Worm (Caenorhabditis elegans): ENCODE results near the gene str-136.

str-136 gene

DNA sequence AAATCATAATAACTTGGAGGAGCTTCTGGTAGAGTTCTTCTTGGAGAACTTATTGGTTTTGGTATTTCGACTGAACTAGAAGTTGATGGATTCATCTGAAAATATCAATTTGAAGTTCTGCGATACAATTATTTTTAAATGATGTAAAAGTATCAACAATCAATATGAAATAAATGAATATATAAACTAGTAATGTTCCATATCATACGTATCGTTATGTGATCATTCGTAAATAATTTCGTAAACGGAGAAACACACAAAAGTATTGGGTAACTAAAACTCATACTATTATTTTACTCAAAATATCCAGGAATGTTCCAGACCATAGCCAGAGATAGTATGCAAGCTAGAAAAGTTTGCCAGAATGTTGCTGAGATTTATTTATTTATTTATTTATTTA is 27.6 kb upstream of the str-136 start, which contains the start of gene W02D7.8:
W02D7.8 (minus strand) TSS at position 101 of the 400 bp plus-strand sequence.
- TF ChIP-seq aha-1 (tag; optimal IDR thresholded peaks at IDR 0.05) (no peak), ceh-90 (tag; optimal IDR thresholded peaks at IDR 0.05) (no peak), dpl-1 (GFP tag; optimal IDR thresholded peaks at IDR 0.05) (no peak), pax-3 (tag; optimal IDR thresholded peaks at IDR 0.05) (no peak), sptf-1 (tag; optimal IDR thresholded peaks at IDR 0.05) (no peak), nhr-71 (tag; optimal IDR thresholded peaks at IDR 0.05) (no peak), sox-4 (tag; optimal IDR thresholded peaks at IDR 0.05) (no peak), elt-3 (tag; optimal IDR thresholded peaks at IDR 0.05) (no peak), rnt-1 (tag; optimal IDR thresholded peaks at IDR 0.05) (no peak), mef-2 (tag; optimal IDR thresholded peaks at IDR 0.05) (no peak), nhr-237 (tag; optimal IDR thresholded peaks at IDR 0.05) (no peak), sup-37 (GFP tag; optimal IDR thresholded peaks at IDR 0.05) (no peak), unc-130 (tag; optimal IDR thresholded peaks at IDR 0.05) (no peak)

ce11 chrV:8305940-8306339 is 27.2 kb upstream of the str-136 start:
- no peak for TF ChIP-seq aha-1 (tag; optimal IDR thresholded peaks at IDR 0.05)
- TF ChIP-seq elt-2 (tag; optimal IDR thresholded peaks at IDR 0.05): peak; percentile 60

DNA sequence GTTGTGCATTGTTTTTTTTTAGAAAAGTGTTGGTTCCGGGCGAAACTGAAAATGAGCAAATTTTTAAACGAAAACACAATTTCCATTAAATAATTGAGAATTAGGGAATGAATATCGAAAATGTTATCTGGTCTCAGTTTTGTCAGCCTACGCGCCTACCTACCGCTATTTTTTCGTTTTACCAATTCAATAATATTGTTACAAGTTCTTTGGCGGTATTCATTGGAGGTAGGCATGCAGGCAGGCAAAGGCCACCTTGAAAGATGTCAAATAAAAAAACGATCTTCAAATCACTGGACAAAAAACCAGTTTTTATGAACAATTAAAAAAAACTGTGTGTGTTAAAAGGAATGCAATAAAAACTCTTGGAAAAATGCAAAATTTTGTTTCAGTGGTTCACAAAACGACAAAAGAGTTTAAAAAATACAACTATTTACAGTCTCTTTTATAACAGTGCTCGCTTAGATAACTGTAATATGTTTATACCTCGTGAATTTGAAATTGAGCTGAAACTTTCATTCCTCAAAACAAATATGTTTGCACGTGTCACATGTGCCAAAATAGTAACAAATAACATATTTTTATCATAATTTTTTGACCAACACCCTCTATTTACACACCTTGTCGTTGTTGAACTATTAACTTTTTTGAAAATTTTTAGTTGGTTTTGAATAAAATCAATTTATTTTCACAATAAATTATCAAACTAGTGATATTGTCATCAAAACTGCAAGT is 25.9 kb upstream of the str-136 start, which contains the start of gene W02D7.11:
W02D7.11 (minus strand) TSS at position 51 of the 735 bp plus-strand sequence.
- TF ChIP-seq elt-2 (tag; optimal IDR thresholded peaks at IDR 0.05) (peak; percentile 64), mab-9 (GFP tag; IDR thresholded peaks at IDR 0.05) (no peak), lin-35 (GFP tag; optimal IDR thresholded peaks at IDR 0.05) (peak in 1 of 2 experiments; percentile 30), efl-1 (optimal IDR thresholded peaks at IDR 0.05) (no peak), efl-1 (GFP tag; optimal IDR thresholded peaks at IDR 0.05 in 1 of 2) (peak in 1 of 2 experiments; percentile 21)

DNA sequence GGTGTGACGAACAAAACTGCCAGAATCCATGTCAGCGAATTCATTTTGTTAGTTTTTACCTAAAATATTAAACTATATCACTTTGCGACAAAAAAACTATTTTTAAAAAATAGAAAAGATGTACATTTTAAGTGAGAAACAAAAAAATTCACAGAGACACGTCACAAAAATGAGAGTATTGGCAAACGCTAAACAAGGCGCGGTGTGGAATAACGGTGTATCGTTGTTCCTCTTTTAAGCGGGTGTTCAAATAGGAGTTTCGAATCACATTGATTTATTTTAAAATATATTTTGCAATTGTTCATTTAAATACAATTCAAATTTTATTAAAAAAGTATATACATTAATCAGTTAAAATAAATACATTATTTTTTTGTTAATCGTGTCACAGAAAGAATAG is 23.8 kb upstream of the str-136 start, which contains the start of gene sel-9:
sel-9 (minus strand) TSS at position 59 of the 400 bp plus-strand sequence.
- TF ChIP-seq egl-27 (tag; optimal IDR thresholded peaks at IDR 0.05) (no peak), isw-1 (GFP tag; IDR thresholded peaks at IDR 0.05) (peak; percentile 25; the same call in 1 of the 2 replicates), nhr-90 (tag; optimal IDR thresholded peaks at IDR 0.05; ENCODE audit: poor library complexity) (peak; percentile 34), blmp-1 (tag; optimal IDR thresholded peaks at IDR 0.05) (peak; percentile 64), nhr-11 (tag; optimal IDR thresholded peaks at IDR 0.05) (no peak), skn-1 (tag; optimal IDR thresholded peaks at IDR 0.05) (peak; percentile 37), ceh-8 (GFP tag; optimal IDR thresholded peaks at IDR 0.05) (no peak), vab-15 (tag; optimal IDR thresholded peaks at IDR 0.05) (no peak), ztf-4 (tag; optimal IDR thresholded peaks at IDR 0.05) (no peak), egl-13 (tag; optimal IDR thresholded peaks at IDR 0.05) (no peak), ama-1 (optimal IDR thresholded peaks at IDR 0.05) (peak; percentile 14), unc-98 (GFP tag; IDR thresholded peaks at IDR 0.05) (no peak), jun-1 (tag; optimal IDR thresholded peaks at IDR 0.05) (peak; percentile 21), lsy-2 (tag; optimal IDR thresholded peaks at IDR 0.05) (peak; percentile 55 to 69), grh-1 (GFP tag; IDR thresholded peaks at IDR 0.05) (no peak), lin-35 (GFP tag; optimal IDR thresholded peaks at IDR 0.05) (peak; percentile 91 to 95), C16A3.4 (tag; optimal IDR thresholded peaks at IDR 0.05) (peak; percentile 76), efl-3 (GFP tag; optimal IDR thresholded peaks at IDR 0.05) (no peak), unc-86 (tag; optimal IDR thresholded peaks at IDR 0.05) (no peak), fkh-8 (tag; optimal IDR thresholded peaks at IDR 0.05) (no peak), nhr-85 (tag) (no peak), dpl-1 (GFP tag; optimal IDR thresholded peaks at IDR 0.05) (peak; percentile 85 to 92 (median 89)), nhr-28 (tag; optimal IDR thresholded peaks at IDR 0.05) (no peak), ceh-63 (GFP tag; optimal IDR thresholded peaks at IDR 0.05) (no peak), hlh-17 (GFP tag; optimal IDR thresholded peaks at IDR 0.05; ENCODE audit: borderline replicate concordance) (no peak), swsn-7 (tag; optimal IDR thresholded peaks at IDR 0.05) (peak; percentile 56), snpc-4 (tag; optimal IDR thresholded peaks at IDR 0.05) (peak; percentile 60), Y116A8C.19 (tag; optimal IDR thresholded peaks at IDR 0.05; ENCODE audit: borderline replicate concordance) (no peak), fkh-4 (tag; optimal IDR thresholded peaks at IDR 0.05; ENCODE audit: borderline replicate concordance) (no peak), pqm-1 (tag; optimal IDR thresholded peaks at IDR 0.05) (no peak), ceh-90 (tag; optimal IDR thresholded peaks at IDR 0.05) (no peak), C34B4.2 (tag; optimal IDR thresholded peaks at IDR 0.05) (no peak)

All from whole organism, L1 larva.